Fruit fly (Drosophila melanogaster) whole organism, embryonic: ENCODE measurements around the gene CG8159.

ENCODE experiments used
- BEAF-32 ChIP-seq: fragments of 200-800 bp; sonication (Bioruptor generic); optimal IDR thresholded peaks from 3 replicates; lab custom pipeline; 2017; ENCODE audit warnings: missing biosample characterization, missing genetic modification characterization, mild to moderate bottlenecking, moderate library complexity, missing genetic modification reagents
- CG10147 ChIP-seq: fragments of 200-800 bp; sonication (Bioruptor generic); optimal IDR thresholded peaks from 2 replicates; lab custom pipeline; 2019; ENCODE audit warnings: missing biosample characterization, mild to moderate bottlenecking, missing genetic modification characterization, moderate library complexity
- CG10267 ChIP-seq: fragments of 200-800 bp; sonication (Bioruptor generic); optimal IDR thresholded peaks from 2 replicates; lab custom pipeline; 2018; ENCODE audit warnings: missing biosample characterization, mild to moderate bottlenecking, missing genetic modification characterization, moderate library complexity
- CG10321 ChIP-seq: fragments of 200-800 bp; sonication (Bioruptor generic); IDR thresholded peaks from 2 replicates; pipeline ENCODE4 v1.3.6; 2022; ENCODE audit warnings: missing biosample characterization, missing genetic modification characterization
- CG10543 ChIP-seq: fragments of 200-800 bp; sonication (Bioruptor generic); optimal IDR thresholded peaks from 3 replicates; lab custom pipeline; 2017; ENCODE audit warnings: missing biosample characterization, mild to moderate bottlenecking, missing genetic modification characterization, moderate library complexity
- CG10565 ChIP-seq: fragments of 200-800 bp; sonication (Bioruptor generic); optimal IDR thresholded peaks from 3 replicates; lab custom pipeline; 2016; ENCODE audit warnings: missing biosample characterization, mild to moderate bottlenecking, missing genetic modification characterization
- CG11456 ChIP-seq: fragments of 200-800 bp; sonication (Bioruptor generic); IDR thresholded peaks from 3 replicates; pipeline ENCODE4 v1.3.6; 2022; ENCODE audit warnings: missing biosample characterization, missing genetic modification characterization
- CG13424 ChIP-seq: fragments of 200-800 bp; sonication (Bioruptor generic); optimal IDR thresholded peaks from 2 replicates; lab custom pipeline; 2019; ENCODE audit warnings: missing biosample characterization, mild to moderate bottlenecking, missing genetic modification characterization, moderate library complexity
- CG14667 ChIP-seq: fragments of 200-800 bp; sonication (Bioruptor generic); IDR thresholded peaks from 2 replicates; pipeline ENCODE4 v1.3.6; 2022; ENCODE audit warnings: missing biosample characterization, missing genetic modification characterization
- CG15011 ChIP-seq: fragments of 200-800 bp; sonication (Bioruptor generic); optimal IDR thresholded peaks from 3 replicates; lab custom pipeline; 2018; ENCODE audit warnings: missing biosample characterization, mild to moderate bottlenecking, missing genetic modification characterization
- CG15269 ChIP-seq: fragments of 200-800 bp; sonication (Bioruptor generic); optimal IDR thresholded peaks from 2 replicates; lab custom pipeline; 2018; ENCODE audit warnings: missing biosample characterization, mild to moderate bottlenecking, missing genetic modification characterization, moderate library complexity
- CG15479 ChIP-seq: fragments of 200-800 bp; sonication (Bioruptor generic); optimal IDR thresholded peaks from 3 replicates; lab custom pipeline; 2019; ENCODE audit warnings: missing biosample characterization, mild to moderate bottlenecking, missing genetic modification characterization, moderate library complexity
- CG1647 ChIP-seq: fragments of 200-800 bp; sonication (Bioruptor generic); optimal IDR thresholded peaks from 3 replicates; lab custom pipeline; 2016; ENCODE audit warnings: missing biosample characterization, missing genetic modification characterization
- CG17912 ChIP-seq: fragments of 200-800 bp; sonication (Bioruptor generic); optimal IDR thresholded peaks from 2 replicates; lab custom pipeline; 2018; ENCODE audit warnings: missing biosample characterization, mild to moderate bottlenecking, missing genetic modification characterization
- CG2199 ChIP-seq: fragments of 200-800 bp; sonication (Bioruptor generic); IDR thresholded peaks from 3 replicates; pipeline ENCODE4 v1.3.6; 2022; ENCODE audit warnings: missing biosample characterization, missing genetic modification characterization
- CG3838 ChIP-seq: fragments of 200-800 bp; sonication (Bioruptor generic); optimal IDR thresholded peaks from 3 replicates; lab custom pipeline; 2016; ENCODE audit warnings: missing biosample characterization, missing genetic modification characterization
- CG3995 ChIP-seq: fragments of 200-800 bp; sonication (Bioruptor generic); optimal IDR thresholded peaks from 3 replicates; lab custom pipeline; 2016; ENCODE audit warnings: missing biosample characterization, missing genetic modification characterization
- CG43689 ChIP-seq: fragments of 200-800 bp; sonication (Bioruptor generic); IDR thresholded peaks from 2 replicates; pipeline ENCODE4 v1.3.6; 2022; ENCODE audit warnings: missing biosample characterization, missing genetic modification characterization
- CG4707 ChIP-seq: fragments of 200-800 bp; sonication (Bioruptor generic); optimal IDR thresholded peaks from 2 replicates; lab custom pipeline; 2018; ENCODE audit warnings: missing biosample characterization, mild to moderate bottlenecking, missing genetic modification characterization, moderate library complexity
- CG6654 ChIP-seq: fragments of 200-800 bp; sonication (Bioruptor generic); optimal IDR thresholded peaks from 2 replicates; lab custom pipeline; 2017; ENCODE audit warnings: missing biosample characterization, mild to moderate bottlenecking, missing genetic modification characterization
- CG8089 ChIP-seq: fragments of 200-800 bp; sonication (Bioruptor generic); optimal IDR thresholded peaks from 3 replicates; lab custom pipeline; 2016; ENCODE audit warnings: missing biosample characterization, missing genetic modification characterization
- CG8290 ChIP-seq, 3 experiments: fragments of 200-800 bp; sonication (Bioruptor generic); optimal IDR thresholded peaks; 2 replicates each; lab custom pipeline; 2016 to 2019; ENCODE audit warnings: missing biosample characterization in 3 of 3, missing genetic modification characterization in 3 of 3, mild to moderate bottlenecking in 2 of 3, moderate library complexity in 1 of 3
- CG9797 ChIP-seq: fragments of 200-800 bp; sonication (Bioruptor generic); optimal IDR thresholded peaks from 3 replicates; lab custom pipeline; 2018; ENCODE audit warnings: missing biosample characterization, mild to moderate bottlenecking, missing genetic modification characterization
- Deaf1 ChIP-seq: fragments of 200-800 bp; optimal IDR thresholded peaks from 3 replicates; lab custom pipeline; 2019; ENCODE audit warnings: missing biosample characterization, mild to moderate bottlenecking, missing genetic modification characterization, moderate library complexity
- Gug ChIP-seq: fragments of 200-800 bp; sonication (Bioruptor generic); IDR thresholded peaks from 4 replicates; pipeline ENCODE4 v1.3.6; 2022; ENCODE audit warnings: missing biosample characterization, missing genetic modification characterization
- H2.0 ChIP-seq: fragments of 200-800 bp; sonication (Bioruptor generic); IDR thresholded peaks from 2 replicates; pipeline ENCODE4 v1.3.6; 2022; ENCODE audit warnings: missing biosample characterization, missing genetic modification characterization
- HLH4C ChIP-seq: fragments of 200-800 bp; sonication (Bioruptor generic); IDR thresholded peaks from 3 replicates; pipeline ENCODE4 v1.3.6; 2022; ENCODE audit warnings: missing biosample characterization, missing genetic modification characterization; ENCODE audit not compliant: partially characterized antibody
- Jarid2 ChIP-seq: fragments of 200-800 bp; sonication (Bioruptor generic); optimal IDR thresholded peaks from 3 replicates; lab custom pipeline; 2017; ENCODE audit warnings: mild to moderate bottlenecking, missing biosample characterization, missing genetic modification reagents, missing genetic modification characterization
- Meics ChIP-seq: fragments of 200-800 bp; sonication (Bioruptor generic); optimal IDR thresholded peaks from 2 replicates; lab custom pipeline; 2017; ENCODE audit warnings: missing biosample characterization, mild to moderate bottlenecking, missing genetic modification characterization
- NFAT ChIP-seq: fragments of 200-800 bp; sonication (Bioruptor generic); IDR thresholded peaks from 2 replicates; pipeline ENCODE4 v1.3.6; 2022; ENCODE audit warnings: missing biosample characterization, missing genetic modification characterization
- NfI ChIP-seq: fragments of 200-800 bp; sonication (Bioruptor generic); optimal IDR thresholded peaks from 3 replicates; lab custom pipeline; 2018; ENCODE audit warnings: missing biosample characterization, mild to moderate bottlenecking, missing genetic modification characterization, moderate library complexity
- Ravus ChIP-seq: fragments of 200-800 bp; sonication (Bioruptor generic); IDR thresholded peaks from 2 replicates; pipeline ENCODE4 v1.3.6; 2022; ENCODE audit warnings: missing biosample characterization, missing genetic modification characterization
- Rx ChIP-seq: fragments of 200-800 bp; sonication (Bioruptor generic); IDR thresholded peaks from 2 replicates; pipeline ENCODE4 v1.3.6; 2022; ENCODE audit warnings: missing biosample characterization, missing genetic modification characterization
- Sox102F ChIP-seq: fragments of 200-800 bp; sonication (Bioruptor generic); optimal IDR thresholded peaks from 2 replicates; lab custom pipeline; 2018; ENCODE audit warnings: missing biosample characterization, mild to moderate bottlenecking, missing genetic modification characterization, moderate library complexity
- ap ChIP-seq: fragments of 200-800 bp; sonication (Bioruptor generic); IDR thresholded peaks from 2 replicates; pipeline ENCODE4 v1.3.6; 2022; ENCODE audit warnings: missing biosample characterization, missing genetic modification characterization
- cg ChIP-seq: fragments of 200-800 bp; sonication (Bioruptor generic); optimal IDR thresholded peaks from 3 replicates; lab custom pipeline; 2019; ENCODE audit warnings: missing biosample characterization, mild to moderate bottlenecking, missing genetic modification characterization, moderate library complexity
- da ChIP-seq: fragments of 200-800 bp; sonication (Bioruptor generic); optimal IDR thresholded peaks from 2 replicates; lab custom pipeline; 2016; ENCODE audit warnings: missing biosample characterization, missing genetic modification characterization
- dmrt99B ChIP-seq: fragments of 200-800 bp; sonication (Bioruptor generic); optimal IDR thresholded peaks from 2 replicates; lab custom pipeline; 2018; ENCODE audit warnings: missing biosample characterization, mild to moderate bottlenecking, missing genetic modification characterization, moderate library complexity
- gfzf ChIP-seq: fragments of 200-800 bp; sonication (Bioruptor generic); optimal IDR thresholded peaks from 2 replicates; lab custom pipeline; 2016; ENCODE audit warnings: missing biosample characterization, mild to moderate bottlenecking, missing genetic modification characterization, moderate library complexity
- grau ChIP-seq: fragments of 200-800 bp; optimal IDR thresholded peaks from 3 replicates; lab custom pipeline; 2019; ENCODE audit warnings: missing biosample characterization, mild to moderate bottlenecking, missing genetic modification characterization, moderate library complexity
- mam ChIP-seq: fragments of 200-800 bp; sonication (Bioruptor generic); optimal IDR thresholded peaks from 3 replicates; lab custom pipeline; 2016; ENCODE audit warnings: missing biosample characterization, missing genetic modification characterization
- mirr ChIP-seq: fragments of 200-800 bp; sonication (Bioruptor generic); optimal IDR thresholded peaks from 3 replicates; lab custom pipeline; 2018; ENCODE audit warnings: missing biosample characterization, mild to moderate bottlenecking, missing genetic modification characterization
- p53 ChIP-seq: fragments of 200-800 bp; sonication (Bioruptor generic); optimal IDR thresholded peaks from 2 replicates; lab custom pipeline; 2016; ENCODE audit warnings: missing biosample characterization, missing genetic modification characterization
- phol ChIP-seq: fragments of 200-800 bp; sonication (Bioruptor generic); optimal IDR thresholded peaks from 3 replicates; lab custom pipeline; 2018; ENCODE audit warnings: missing biosample characterization, mild to moderate bottlenecking, missing genetic modification characterization, moderate library complexity
- repo ChIP-seq: fragments of 200-800 bp; sonication (Bioruptor generic); optimal IDR thresholded peaks from 2 replicates; lab custom pipeline; 2016; ENCODE audit warnings: missing biosample characterization, missing genetic modification characterization
- slp2 ChIP-seq: fragments of 200-800 bp; sonication (Bioruptor generic); optimal IDR thresholded peaks from 2 replicates; lab custom pipeline; 2016; ENCODE audit warnings: missing biosample characterization, missing genetic modification characterization
- sug ChIP-seq: fragments of 200-800 bp; optimal IDR thresholded peaks from 2 replicates; lab custom pipeline; 2019; ENCODE audit warnings: missing biosample characterization, mild to moderate bottlenecking, missing genetic modification characterization, moderate library complexity
- twi ChIP-seq: fragments of 200-800 bp; optimal IDR thresholded peaks from 2 replicates; lab custom pipeline; 2019; ENCODE audit warnings: missing biosample characterization, mild to moderate bottlenecking, missing genetic modification characterization, moderate library complexity
- vvl ChIP-seq: fragments of 200-800 bp; sonication (Bioruptor generic); IDR thresholded peaks from 2 replicates; pipeline ENCODE4 v1.3.6; 2022; ENCODE audit warnings: missing biosample characterization, missing genetic modification characterization

CG8159 gene

DNA sequence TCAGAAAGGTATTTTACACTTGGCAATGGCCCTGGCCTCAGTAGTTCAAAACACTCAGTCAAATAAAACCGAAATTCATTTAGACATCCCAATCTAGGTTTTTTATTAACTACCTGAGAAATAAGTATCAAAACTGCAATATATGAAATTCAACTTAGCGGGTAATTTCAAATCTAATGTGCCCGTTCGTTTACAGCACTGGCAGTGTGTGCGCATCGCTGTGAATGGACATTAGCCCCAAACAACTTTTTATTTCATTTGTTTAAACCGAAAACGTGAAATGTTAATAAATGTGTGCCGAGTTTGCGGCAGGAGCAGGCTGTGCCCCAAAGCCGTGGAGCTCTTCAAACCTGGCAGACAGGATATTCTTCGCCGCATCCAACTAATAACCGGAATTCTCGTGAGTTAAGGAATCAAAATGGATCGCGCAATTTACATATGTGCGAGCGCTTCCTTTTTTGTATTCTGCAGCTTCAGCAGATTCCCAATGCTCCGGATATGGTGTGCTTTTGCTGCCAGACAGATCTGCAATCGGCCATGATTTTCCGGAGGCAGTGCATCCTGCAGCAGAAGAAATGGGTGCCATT lies 3.6 kb upstream of the CG8159 start, which contains the start of gene nom (continued):
- TF ChIP-seq NfI = no peak
- no peak for TF ChIP-seq CG14667 (GFP tag; lab: Robert Waterston, UW)
- no peak for TF ChIP-seq CG15011 (GFP tag; lab: Kevin White, UChicago)
- no peak for TF ChIP-seq CG15269
- no peak for TF ChIP-seq cg
- peak; percentile 10 for TF ChIP-seq BEAF-32 (GFP tag; lab: Kevin White, UChicago)
- no peak for TF ChIP-seq p53
- peak; percentile 35 for TF ChIP-seq phol (tag; lab: Kevin White, UChicago)
- no peak for TF ChIP-seq CG3838 (GFP tag; lab: Kevin White, UChicago)
- TF ChIP-seq ap (GFP tag; lab: Robert Waterston, UW) = no peak
- no peak for TF ChIP-seq CG6654 (GFP tag; lab: Kevin White, UChicago)
- TF ChIP-seq CG10267 (tag; lab: Kevin White, UChicago) = peak; percentile 89
- TF ChIP-seq CG9797 (GFP tag; lab: Kevin White, UChicago) = peak; percentile 55
- TF ChIP-seq CG8089 (GFP tag; lab: Kevin White, UChicago) = no peak
- TF ChIP-seq CG10147 (GFP tag; lab: Kevin White, UChicago) = no peak
- TF ChIP-seq CG4707 (GFP tag; lab: Kevin White, UChicago) = no peak
- TF ChIP-seq mirr (GFP tag; lab: Kevin White, UChicago) = no peak
- no peak for TF ChIP-seq dmrt99B (tag; lab: Kevin White, UChicago)
- no peak for TF ChIP-seq slp2 (GFP tag; lab: Kevin White, UChicago)
- TF ChIP-seq HLH4C (GFP tag; lab: Robert Waterston, UW) = no peak
- no peak for TF ChIP-seq CG13424
- TF ChIP-seq grau (tag; lab: Kevin White, UChicago) = no peak
- no peak for TF ChIP-seq CG11456
- no peak for TF ChIP-seq CG1647
- no peak for TF ChIP-seq CG8290 (GFP tag; optimal IDR thresholded peaks at IDR 0.05; lab: Kevin White, UChicago)
- TF ChIP-seq CG8290 (tag; optimal IDR thresholded peaks at IDR 0.05; lab: Kevin White, UChicago) = no peak
- TF ChIP-seq Deaf1 (tag; lab: Kevin White, UChicago) = no peak
- TF ChIP-seq NFAT (GFP tag; lab: Robert Waterston, UW) = no peak
- no peak for TF ChIP-seq CG17912
- TF ChIP-seq Sox102F (GFP tag; lab: Kevin White, UChicago) = no peak
- no peak for TF ChIP-seq Jarid2 (GFP tag; lab: Kevin White, UChicago)
- no peak for TF ChIP-seq repo (GFP tag; lab: Kevin White, UChicago)
- TF ChIP-seq gfzf = peak; percentile 17
- no peak for TF ChIP-seq CG10321 (GFP tag; lab: Robert Waterston, UW)
- no peak for TF ChIP-seq H2.0 (GFP tag; lab: Robert Waterston, UW)
- no peak for TF ChIP-seq twi
- no peak for TF ChIP-seq CG43689 (GFP tag; lab: Robert Waterston, UW)
- 0 out of 2 replicates have a peak, but pooled peaks have one; percentile 29 for TF ChIP-seq vvl (GFP tag; lab: Robert Waterston, UW)
- TF ChIP-seq CG15479 (GFP tag; lab: Kevin White, UChicago) = no peak
- no peak for TF ChIP-seq Ravus (GFP tag; lab: Robert Waterston, UW)
- no peak for TF ChIP-seq CG3995
- TF ChIP-seq Rx (GFP tag; lab: Robert Waterston, UW) = no peak
- no peak for TF ChIP-seq da (GFP tag; lab: Kevin White, UChicago)
- TF ChIP-seq CG10543 (GFP tag; lab: Kevin White, UChicago) = no peak
- no peak for TF ChIP-seq CG10565 (GFP tag; lab: Kevin White, UChicago)
- no peak for TF ChIP-seq Gug
- TF ChIP-seq sug (tag; lab: Kevin White, UChicago) = no peak
- TF ChIP-seq CG2199 = no peak
- no peak for TF ChIP-seq mam (GFP tag; lab: Kevin White, UChicago)
- no peak for TF ChIP-seq Meics (GFP tag; lab: Kevin White, UChicago)
